Worm (Caenorhabditis elegans): ENCODE measurements around the gene dyf-11.
A peak's percentile ranks its signal among the peaks of the same experiment; 100 is the strongest.

The dyf-11 gene

ce11 chrX:806515-806914 is 43.0 kb downstream of the dyf-11 start (continued):
- TF ChIP-seq snpc-3.4 (tag; optimal IDR thresholded peaks at IDR 0.05) (peak; percentile 40), unc-62 (GFP tag; optimal IDR thresholded peaks at IDR 0.05) (peak; percentile 76), K11D2.4 (GFP tag; IDR thresholded peaks at IDR 0.05) (peak; percentile 98), K12H6.12 (tag; optimal IDR thresholded peaks at IDR 0.05) (peak; percentile 95), dpff-1 (tag; optimal IDR thresholded peaks at IDR 0.05) (peak; percentile 38), ceh-100 (GFP tag; IDR thresholded peaks at IDR 0.05) (peak; percentile 80), dox-1 (GFP tag; IDR thresholded peaks at IDR 0.05) (peak; percentile 99), him-1 (tag; optimal IDR thresholded peaks at IDR 0.05) (no peak), C17E4.6 (GFP tag; IDR thresholded peaks at IDR 0.05) (peak; percentile 74; the same call in 1 of the 2 replicates), hlh-12 (tag; optimal IDR thresholded peaks at IDR 0.05) (no peak), nhr-179 (tag; optimal IDR thresholded peaks at IDR 0.05) (peak; percentile 84), nhr-80 (tag; optimal IDR thresholded peaks at IDR 0.05) (peak; percentile 97), sea-2 (GFP tag; IDR thresholded peaks at IDR 0.05) (no peak), rcor-1 (GFP tag; IDR thresholded peaks at IDR 0.05) (peak; percentile 96), cebp-2 (GFP tag; IDR thresholded peaks at IDR 0.05) (peak; percentile 99), lin-54 (GFP tag; optimal IDR thresholded peaks at IDR 0.05) (peak; percentile 92), pha-4 (tag; optimal IDR thresholded peaks at IDR 0.05) (peak; percentile 96), gei-17 (GFP tag; optimal IDR thresholded peaks at IDR 0.05) (peak; percentile 96), sptf-2 (GFP tag; optimal IDR thresholded peaks at IDR 0.05) (peak; percentile 44), F49E8.2 (tag; optimal IDR thresholded peaks at IDR 0.05; ENCODE audit: insufficient read depth) (no peak), ZK185.1 (tag; optimal IDR thresholded peaks at IDR 0.05; ENCODE audit: poor library complexity, severe bottlenecking) (peak; percentile 98), F57A8.1 (GFP tag; optimal IDR thresholded peaks at IDR 0.05) (peak; percentile 94), tlf-1 (GFP tag; optimal IDR thresholded peaks at IDR 0.05) (peak; percentile 98), madf-3 (GFP tag; IDR thresholded peaks at IDR 0.05) (no peak), F57C9.4 (tag; optimal IDR thresholded peaks at IDR 0.05) (peak; percentile 88), madf-8 (GFP tag; conservative IDR thresholded peaks at IDR 0.05) (no peak), rec-8 (tag; optimal IDR thresholded peaks at IDR 0.05) (peak in 1 of 2 experiments; percentile 67), ceh-27 (GFP tag; optimal IDR thresholded peaks at IDR 0.05) (peak; percentile 98), F33H1.4 (GFP tag; IDR thresholded peaks at IDR 0.05) (0 out of 2 replicates have a peak, but pooled peaks have one; percentile 13), cebp-1 (GFP tag; IDR thresholded peaks at IDR 0.05) (peak; percentile 86), cebp-1 (tag; optimal IDR thresholded peaks at IDR 0.05) (peak; percentile 97), F10E7.11 (tag; optimal IDR thresholded peaks at IDR 0.05) (peak; percentile 90), nhr-27 (tag; optimal IDR thresholded peaks at IDR 0.05) (peak; percentile 88), lir-1 (GFP tag; conservative IDR thresholded peaks at IDR 0.05) (peak; percentile 89), B0336.3 (GFP tag; IDR thresholded peaks at IDR 0.05) (peak; percentile 99), let-526 (GFP tag; IDR thresholded peaks at IDR 0.05) (peak; percentile 79), attf-3 (GFP tag; conservative IDR thresholded peaks at IDR 0.05) (peak; percentile 65), Y95B8A.8 (GFP tag; IDR thresholded peaks at IDR 0.05) (peak; percentile 74; the same call in 1 of the 2 replicates), ztf-28 (GFP tag; IDR thresholded peaks at IDR 0.05) (0 out of 2 replicates have a peak, but pooled peaks have one; percentile 52), zim-3 (tag; optimal IDR thresholded peaks at IDR 0.05) (no peak), xnd-1 (tag; optimal IDR thresholded peaks at IDR 0.05) (no peak), let-607 (tag; optimal IDR thresholded peaks at IDR 0.05) (peak; percentile 83 to 95), chd-7 (tag; optimal IDR thresholded peaks at IDR 0.05) (peak; percentile 93), dpl-1 (GFP tag; optimal IDR thresholded peaks at IDR 0.05) (peak; percentile 35), lag-1 (GFP tag; IDR thresholded peaks at IDR 0.05) (peak; percentile 92), Y56A3A.18 (GFP tag; IDR thresholded peaks at IDR 0.05) (peak; percentile 96), D2030.7 (GFP tag; IDR thresholded peaks at IDR 0.05) (no peak; the same call in 1 of the 2 replicates), ztf-22 (GFP tag; optimal IDR thresholded peaks at IDR 0.05) (peak; percentile 93)

Measured in whole organism, young adult.